Worm (Caenorhabditis elegans): ENCODE data around the gene tofu-2.

ce11 chrV:7068861-7069260, 17.8 kb upstream of the tofu-2 start:
- TF ChIP-seq unc-62 (GFP tag; optimal IDR thresholded peaks at IDR 0.05) (no peak), mep-1 (tag; optimal IDR thresholded peaks at IDR 0.05) (no peak), mdl-1 (tag; optimal IDR thresholded peaks at IDR 0.05) (no peak), lin-39 (tag; optimal IDR thresholded peaks at IDR 0.05) (no peak), Y116A8C.19 (tag; optimal IDR thresholded peaks at IDR 0.05; ENCODE audit: borderline replicate concordance) (no peak), ces-1 (GFP tag; optimal IDR thresholded peaks at IDR 0.05) (no peak), aly-2 (tag; optimal IDR thresholded peaks at IDR 0.05) (no peak), elt-2 (tag; optimal IDR thresholded peaks at IDR 0.05) (no peak)

All from whole organism, L1 larva.